Worm (Caenorhabditis elegans) whole organism, mixed stage, embryonic: ENCODE measurements around the gene T11F9.7.

ENCODE experiments used
- M03D4.4 ChIP-seq: sonication (generic microtip); optimal IDR thresholded peaks from 2 replicates; lab custom pipeline; 2017; ENCODE audit warnings: mild to moderate bottlenecking, missing genetic modification characterization, missing compliant biosample characterization
- bed-3 ChIP-seq: fragments of 200-800 bp; sonication (Bioruptor generic); optimal IDR thresholded peaks from 3 replicates; lab custom pipeline; 2018; ENCODE audit warnings: mild to moderate bottlenecking, missing genetic modification characterization, moderate library complexity, missing compliant biosample characterization
- blmp-1 ChIP-seq: fragments of 150-350 bp; optimal IDR thresholded peaks from 2 replicates; lab custom pipeline; 2014; ENCODE audit warnings: missing biosample characterization, missing genetic modification characterization
- ceh-39 ChIP-seq: fragments of 150-350 bp; optimal IDR thresholded peaks from 2 replicates; lab custom pipeline; 2014; ENCODE audit warnings: missing biosample characterization, missing genetic modification characterization
- ceh-43 ChIP-seq: fragments of 200-800 bp; sonication (Bioruptor generic); optimal IDR thresholded peaks from 2 replicates; lab custom pipeline; 2018; ENCODE audit warnings: mild to moderate bottlenecking, missing genetic modification characterization, moderate library complexity, missing compliant biosample characterization
- ceh-83 ChIP-seq: fragments of 200-800 bp; sonication (Bioruptor generic); optimal IDR thresholded peaks from 2 replicates; lab custom pipeline; 2018; ENCODE audit warnings: mild to moderate bottlenecking, missing genetic modification characterization, missing compliant biosample characterization
- ces-1 ChIP-seq: fragments of 150-350 bp; optimal IDR thresholded peaks from 2 replicates; lab custom pipeline; 2014; ENCODE audit warnings: missing biosample characterization, missing genetic modification reagents, missing genetic modification characterization
- cnd-1 ChIP-seq: fragments of 200-800 bp; sonication (Bioruptor generic); optimal IDR thresholded peaks from 2 replicates; lab custom pipeline; 2018; ENCODE audit warnings: mild to moderate bottlenecking, missing genetic modification characterization, missing compliant biosample characterization
- drap-1 ChIP-seq: fragments of 200-800 bp; sonication (Bioruptor generic); optimal IDR thresholded peaks from 3 replicates; lab custom pipeline; 2018; ENCODE audit warnings: mild to moderate bottlenecking, missing genetic modification characterization, missing compliant biosample characterization
- elt-1 ChIP-seq: sonication (generic microtip); optimal IDR thresholded peaks from 2 replicates; lab custom pipeline; 2017; ENCODE audit warnings: missing genetic modification characterization, mild to moderate bottlenecking, missing compliant biosample characterization, antibody characterized with exemption, moderate library complexity, borderline replicate concordance; ENCODE audit not compliant: insufficient read depth
- elt-3 ChIP-seq: fragments of 150-350 bp; optimal IDR thresholded peaks from 2 replicates; lab custom pipeline; 2014; ENCODE audit warnings: missing biosample characterization, missing genetic modification characterization
- flh-1 ChIP-seq: fragments of 200-800 bp; sonication (Bioruptor generic); optimal IDR thresholded peaks from 2 replicates; lab custom pipeline; 2018; ENCODE audit warnings: mild to moderate bottlenecking, missing genetic modification characterization, moderate library complexity, missing compliant biosample characterization
- ham-2 ChIP-seq: fragments of 200-800 bp; sonication (Bioruptor generic); optimal IDR thresholded peaks from 2 replicates; lab custom pipeline; 2018; ENCODE audit warnings: mild to moderate bottlenecking, missing genetic modification characterization, missing compliant biosample characterization
- hlh-1 ChIP-seq: fragments of 150-350 bp; optimal IDR thresholded peaks from 2 replicates; lab custom pipeline; 2014; ENCODE audit warnings: missing biosample characterization, missing genetic modification reagents, missing genetic modification characterization
- lin-13 ChIP-seq: fragments of 150-350 bp; optimal IDR thresholded peaks from 2 replicates; lab custom pipeline; 2014; ENCODE audit warnings: missing biosample characterization, missing genetic modification characterization
- lin-32 ChIP-seq: fragments of 200-800 bp; sonication (Bioruptor generic); optimal IDR thresholded peaks from 2 replicates; lab custom pipeline; 2018; ENCODE audit warnings: mild to moderate bottlenecking, missing genetic modification characterization, missing compliant biosample characterization
- lsy-2 ChIP-seq: fragments of 150-350 bp; optimal IDR thresholded peaks from 2 replicates; lab custom pipeline; 2014; ENCODE audit warnings: missing biosample characterization, missing genetic modification characterization
- mab-5 ChIP-seq: fragments of 150-350 bp; optimal IDR thresholded peaks from 2 replicates; lab custom pipeline; 2014; ENCODE audit warnings: missing biosample characterization, missing genetic modification characterization
- mep-1 ChIP-seq: fragments of 150-350 bp; optimal IDR thresholded peaks from 2 replicates; lab custom pipeline; 2017; ENCODE audit warnings: missing biosample characterization, missing genetic modification reagents, missing genetic modification characterization, inconsistent platforms
- mls-2 ChIP-seq: sonication (generic microtip); optimal IDR thresholded peaks from 2 replicates; lab custom pipeline; 2016; ENCODE audit warnings: mild to moderate bottlenecking, missing genetic modification characterization, moderate library complexity, missing compliant biosample characterization
- nhr-12 ChIP-seq: fragments of 150-350 bp; optimal IDR thresholded peaks from 2 replicates; lab custom pipeline; 2014; ENCODE audit warnings: missing biosample characterization, missing genetic modification characterization
- nhr-2 ChIP-seq: fragments of 150-350 bp; optimal IDR thresholded peaks from 2 replicates; lab custom pipeline; 2014; ENCODE audit warnings: missing biosample characterization, missing genetic modification characterization
- nhr-237 ChIP-seq: fragments of 150-350 bp; optimal IDR thresholded peaks from 2 replicates; lab custom pipeline; 2014; ENCODE audit warnings: missing biosample characterization, missing genetic modification characterization
- nhr-28 ChIP-seq: fragments of 150-350 bp; optimal IDR thresholded peaks from 2 replicates; lab custom pipeline; 2014; ENCODE audit warnings: missing biosample characterization, missing genetic modification characterization
- nhr-76 ChIP-seq: sonication (generic microtip); optimal IDR thresholded peaks from 2 replicates; lab custom pipeline; 2017; ENCODE audit warnings: missing biosample characterization, missing genetic modification characterization
- pha-4 ChIP-seq: fragments of 150-350 bp; optimal IDR thresholded peaks from 2 replicates; lab custom pipeline; 2018; ENCODE audit warnings: missing biosample characterization, missing genetic modification reagents, missing genetic modification characterization
- sem-2 ChIP-seq: fragments of 200-800 bp; sonication (Bioruptor generic); optimal IDR thresholded peaks from 2 replicates; lab custom pipeline; 2018; ENCODE audit warnings: mild to moderate bottlenecking, missing genetic modification characterization, missing compliant biosample characterization
- snpc-4 ChIP-seq: fragments of 150-350 bp; optimal IDR thresholded peaks from 2 replicates; lab custom pipeline; 2014; ENCODE audit warnings: missing biosample characterization, missing genetic modification characterization
- sptf-1 ChIP-seq: sonication (generic microtip); optimal IDR thresholded peaks from 2 replicates; lab custom pipeline; 2017; ENCODE audit warnings: mild to moderate bottlenecking, missing genetic modification characterization, moderate library complexity, missing compliant biosample characterization
- unc-120 ChIP-seq: sonication (generic microtip); optimal IDR thresholded peaks from 2 replicates; lab custom pipeline; 2017; ENCODE audit warnings: missing genetic modification characterization, missing compliant biosample characterization; ENCODE audit not compliant: poor library complexity, severe bottlenecking
- unc-39 ChIP-seq: fragments of 150-350 bp; optimal IDR thresholded peaks from 2 replicates; lab custom pipeline; 2014; ENCODE audit warnings: missing biosample characterization, missing genetic modification characterization
- unc-62 ChIP-seq: fragments of 150-350 bp; optimal IDR thresholded peaks from 2 replicates; lab custom pipeline; 2014; ENCODE audit warnings: missing biosample characterization, missing genetic modification reagents, missing genetic modification characterization
- zip-8 ChIP-seq: fragments of 150-350 bp; optimal IDR thresholded peaks from 2 replicates; lab custom pipeline; 2014; ENCODE audit warnings: missing biosample characterization, missing genetic modification characterization
- ztf-11 ChIP-seq: fragments of 150-350 bp; optimal IDR thresholded peaks from 2 replicates; lab custom pipeline; 2014; ENCODE audit warnings: missing biosample characterization, missing genetic modification characterization

The T11F9.7 gene

ce11 chrV:11513432-11513831 is 37.7 kb downstream of the T11F9.7 start, which contains the start of gene C55A6.3:
TSS of gene C55A6.3 (minus strand) at chrV:11513532.
- TF ChIP-seq blmp-1 (tag; lab: Kevin White, UChicago): no peak
- TF ChIP-seq unc-120 (tag; lab: Kevin White, UChicago): no peak
- no peak for TF ChIP-seq mab-5
- no peak for TF ChIP-seq zip-8 (tag; lab: Kevin White, UChicago)
- TF ChIP-seq nhr-76 (tag; lab: Kevin White, UChicago): no peak
- no peak for TF ChIP-seq bed-3 (GFP tag; lab: Kevin White, UChicago)
- no peak for TF ChIP-seq nhr-12 (tag; lab: Kevin White, UChicago)
- no peak for TF ChIP-seq lin-13
- no peak for TF ChIP-seq snpc-4 (tag; lab: Kevin White, UChicago)
- no peak for TF ChIP-seq ceh-83
- no peak for TF ChIP-seq mep-1 (tag; lab: Kevin White, UChicago)
- no peak for TF ChIP-seq elt-1 (tag; lab: Kevin White, UChicago)
- TF ChIP-seq unc-39 (tag; lab: Kevin White, UChicago): no peak
- TF ChIP-seq ceh-39 (tag; lab: Kevin White, UChicago): no peak
- TF ChIP-seq hlh-1 (tag; lab: Kevin White, UChicago): no peak

- no peak for TF ChIP-seq lin-32 (GFP tag; lab: Kevin White, UChicago)
- no peak for TF ChIP-seq nhr-237 (tag; lab: Kevin White, UChicago)
- TF ChIP-seq bed-3 (GFP tag; lab: Kevin White, UChicago): no peak
- no peak for TF ChIP-seq lsy-2 (tag; lab: Kevin White, UChicago)
- no peak for TF ChIP-seq nhr-28 (tag; lab: Kevin White, UChicago)
- TF ChIP-seq cnd-1 (tag; lab: Kevin White, UChicago): no peak
- TF ChIP-seq unc-39 (tag; lab: Kevin White, UChicago): no peak
- TF ChIP-seq mab-5: no peak
- no peak for TF ChIP-seq ces-1 (GFP tag; lab: Kevin White, UChicago)
- TF ChIP-seq ham-2 (GFP tag; lab: Kevin White, UChicago): no peak
- TF ChIP-seq ztf-11 (tag; lab: Kevin White, UChicago): no peak
- TF ChIP-seq pha-4: no peak
- TF ChIP-seq hlh-1 (tag; lab: Kevin White, UChicago): no peak
- TF ChIP-seq mls-2: no peak
- no peak for TF ChIP-seq nhr-76 (tag; lab: Kevin White, UChicago)
- TF ChIP-seq sem-2: no peak
- no peak for TF ChIP-seq M03D4.4
- TF ChIP-seq elt-3 (tag; lab: Kevin White, UChicago): no peak
- no peak for TF ChIP-seq nhr-12 (tag; lab: Kevin White, UChicago)
Measured at ce11 chrV:11514677-11515076, 38.9 kb downstream of the T11F9.7 start, which contains the start of gene C55A6.6. TSS of gene C55A6.6 (minus strand) at chrV:11514737.

ce11 chrV:11515145-11515544 is 39.4 kb downstream of the T11F9.7 start:
- TF ChIP-seq ceh-83 (no peak), lsy-2 (tag; lab: Kevin White, UChicago) (no peak), bed-3 (GFP tag; lab: Kevin White, UChicago) (no peak), pha-4 (no peak), nhr-28 (tag; lab: Kevin White, UChicago) (no peak), snpc-4 (tag; lab: Kevin White, UChicago) (no peak), nhr-12 (tag; lab: Kevin White, UChicago) (no peak), ztf-11 (tag; lab: Kevin White, UChicago) (no peak), unc-39 (tag; lab: Kevin White, UChicago) (no peak), ces-1 (GFP tag; lab: Kevin White, UChicago) (no peak), flh-1 (no peak)

- TF ChIP-seq drap-1: no peak
- no peak for TF ChIP-seq flh-1
- no peak for TF ChIP-seq lin-13
- TF ChIP-seq sptf-1 (tag; lab: Kevin White, UChicago): no peak
- TF ChIP-seq nhr-2 (tag; lab: Kevin White, UChicago): no peak
- no peak for TF ChIP-seq cnd-1 (tag; lab: Kevin White, UChicago)
Measured at ce11 chrV:11516141-11516591, 40.4 kb downstream of the T11F9.7 start, which contains the start of gene sdz-8. TSS of gene sdz-8 (minus strand) at chrV:11516191.

- TF ChIP-seq bed-3 (GFP tag; lab: Kevin White, UChicago) (no peak), flh-1 (no peak), ceh-83 (no peak), elt-3 (tag; lab: Kevin White, UChicago) (no peak), ham-2 (GFP tag; lab: Kevin White, UChicago) (no peak), elt-1 (tag; lab: Kevin White, UChicago) (no peak), ceh-43 (GFP tag; lab: Kevin White, UChicago) (no peak), snpc-4 (tag; lab: Kevin White, UChicago) (no peak), nhr-12 (tag; lab: Kevin White, UChicago) (no peak), lin-32 (GFP tag; lab: Kevin White, UChicago) (no peak), unc-62 (GFP tag; lab: Kevin White, UChicago) (no peak), drap-1 (no peak), unc-39 (tag; lab: Kevin White, UChicago) (no peak), lin-13 (no peak)
Measured at ce11 chrV:11517789-11518188, 42.1 kb downstream of the T11F9.7 start, which contains the start of gene C55A6.4. TSS of gene C55A6.4 (minus strand) at chrV:11517889.
